Worm (Caenorhabditis elegans) whole organism, L4/young adult: ENCODE data around the gene srz-5.
A peak's percentile ranks its signal among the peaks of the same experiment; 100 is the strongest.

ENCODE experiments used
- W03F9.2 ChIP-seq: fragments of 150-350 bp; optimal IDR thresholded peaks from 2 replicates; lab custom pipeline; 2014; ENCODE audit warnings: missing biosample characterization, missing genetic modification characterization
- dao-5 ChIP-seq: sonication (generic microtip); optimal IDR thresholded peaks from 2 replicates; lab custom pipeline; 2016; ENCODE audit warnings: missing genotype, missing genetic modification characterization, moderate library complexity, missing compliant biosample characterization
- him-1 ChIP-seq: sonication (generic microtip); optimal IDR thresholded peaks from 2 replicates; lab custom pipeline; 2016; ENCODE audit warnings: missing genotype, missing genetic modification reagents, missing genetic modification characterization, missing compliant biosample characterization

The srz-5 gene

ce11 chrII:3514631-3515030, at the start of gene srz-5:
Gene srz-5 (minus strand): TSS chrII:3514731.
- TF ChIP-seq dao-5 (tag; lab: Kevin White, UChicago) = no peak
- no peak for TF ChIP-seq him-1 (tag; lab: Kevin White, UChicago)
- no peak for TF ChIP-seq W03F9.2 (tag; lab: Kevin White, UChicago)

- no peak for TF ChIP-seq W03F9.2 (tag; lab: Kevin White, UChicago)
- no peak for TF ChIP-seq dao-5 (tag; lab: Kevin White, UChicago)
- no peak for TF ChIP-seq him-1 (tag; lab: Kevin White, UChicago)
These were observed 47.9 kb upstream of the srz-5 start, which contains the start of gene W10G11.3 for ce11 chrII:3562419-3562818. Gene W10G11.3 (minus strand): TSS chrII:3562519.

- no peak for TF ChIP-seq him-1 (tag; lab: Kevin White, UChicago)
- no peak for TF ChIP-seq W03F9.2 (tag; lab: Kevin White, UChicago)
- no peak for TF ChIP-seq dao-5 (tag; lab: Kevin White, UChicago)
These were observed 47.0 kb upstream of the srz-5 start, which contains the start of gene W10G11.2 for ce11 chrII:3561561-3561960. Gene W10G11.2 (minus strand): TSS chrII:3561661.

- TF ChIP-seq W03F9.2 (tag; lab: Kevin White, UChicago) (no peak), him-1 (tag; lab: Kevin White, UChicago) (no peak), dao-5 (tag; lab: Kevin White, UChicago) (no peak)
These were observed 46.1 kb upstream of the srz-5 start, which contains the start of gene W10G11.1 for ce11 chrII:3560592-3560991. Gene W10G11.1 (minus strand): TSS chrII:3560692.

- TF ChIP-seq him-1 (tag; lab: Kevin White, UChicago) (no peak), W03F9.2 (tag; lab: Kevin White, UChicago) (no peak), dao-5 (tag; lab: Kevin White, UChicago) (no peak)
These were observed 42.9 kb upstream of the srz-5 start, which contains the start of gene lgc-45 for ce11 chrII:3557417-3557816. Gene lgc-45 (plus strand): TSS chrII:3557472.

ce11 chrII:3556584-3556983, 42.1 kb upstream of the srz-5 start:
- no peak for TF ChIP-seq dao-5 (tag; lab: Kevin White, UChicago)
- no peak for TF ChIP-seq W03F9.2 (tag; lab: Kevin White, UChicago)
- no peak for TF ChIP-seq him-1 (tag; lab: Kevin White, UChicago)

ce11 chrII:3555281-3555680, 40.8 kb upstream of the srz-5 start:
- TF ChIP-seq W03F9.2 (tag; lab: Kevin White, UChicago) (no peak), him-1 (tag; lab: Kevin White, UChicago) (no peak), dao-5 (tag; lab: Kevin White, UChicago) (no peak)

ce11 chrII:3554673-3555072, 40.1 kb upstream of the srz-5 start:
- TF ChIP-seq dao-5 (tag; lab: Kevin White, UChicago) (no peak), W03F9.2 (tag; lab: Kevin White, UChicago) (no peak), him-1 (tag; lab: Kevin White, UChicago) (no peak)

ce11 chrII:3553453-3553852, 38.9 kb upstream of the srz-5 start, which contains the start of gene dnc-3:
Gene dnc-3 (plus strand): TSS chrII:3553724.
- TF ChIP-seq W03F9.2 (tag; lab: Kevin White, UChicago) = peak; percentile 41
- no peak for TF ChIP-seq him-1 (tag; lab: Kevin White, UChicago)

- TF ChIP-seq dao-5 (tag; lab: Kevin White, UChicago) (no peak), him-1 (tag; lab: Kevin White, UChicago) (no peak), W03F9.2 (tag; lab: Kevin White, UChicago) (no peak)
These were observed 35.8 kb upstream of the srz-5 start, which contains the start of gene W10G11.19 for ce11 chrII:3550352-3550751. Gene W10G11.19 (plus strand): TSS chrII:3550652.

- TF ChIP-seq dao-5 (tag; lab: Kevin White, UChicago) = no peak
- no peak for TF ChIP-seq W03F9.2 (tag; lab: Kevin White, UChicago)
- TF ChIP-seq him-1 (tag; lab: Kevin White, UChicago) = peak; percentile 3
These were observed 32.8 kb upstream of the srz-5 start for ce11 chrII:3547282-3547681.

ce11 chrII:3546381-3546931, 31.9 kb upstream of the srz-5 start, which contains the start of gene apd-3:
Gene apd-3 (minus strand): TSS chrII:3546431.
- TF ChIP-seq him-1 (tag; lab: Kevin White, UChicago) = no peak
- no peak for TF ChIP-seq W03F9.2 (tag; lab: Kevin White, UChicago)
- no peak for TF ChIP-seq dao-5 (tag; lab: Kevin White, UChicago)

ce11 chrII:3540151-3540550, 25.6 kb upstream of the srz-5 start:
- TF ChIP-seq W03F9.2 (tag; lab: Kevin White, UChicago) (no peak), dao-5 (tag; lab: Kevin White, UChicago) (no peak), him-1 (tag; lab: Kevin White, UChicago) (no peak)

- TF ChIP-seq him-1 (tag; lab: Kevin White, UChicago) = no peak
- no peak for TF ChIP-seq dao-5 (tag; lab: Kevin White, UChicago)
- no peak for TF ChIP-seq W03F9.2 (tag; lab: Kevin White, UChicago)
These were observed 13.7 kb upstream of the srz-5 start, which contains the start of gene ncs-6 for ce11 chrII:3528256-3528655. Gene ncs-6 (minus strand): TSS chrII:3528516.
